Fruit fly (Drosophila melanogaster): Measurements from ENCODE around the gene CG15554.

Gene CG15554

dm6 chr3R:31134056-31134455 is 8.1 kb downstream of the CG15554 start, which contains the start of gene Gycbeta100B (continued):
- no peak for TF ChIP-seq MESR4 (GFP tag; optimal IDR thresholded peaks at IDR 0.05)
- no peak for TF ChIP-seq CG13624 (GFP tag; optimal IDR thresholded peaks at IDR 0.05)
- no peak for TF ChIP-seq CG2202 (tag; optimal IDR thresholded peaks at IDR 0.05)
- TF ChIP-seq MTF-1 (GFP tag; optimal IDR thresholded peaks at IDR 0.05; ENCODE audit: borderline replicate concordance): peak; percentile 73
- no peak for TF ChIP-seq ranshi (GFP tag; IDR thresholded peaks at IDR 0.05)
- TF ChIP-seq twi (tag; optimal IDR thresholded peaks at IDR 0.05): no peak
- TF ChIP-seq CG32767 (GFP tag; IDR thresholded peaks at IDR 0.05): no peak
- TF ChIP-seq CG4424 (GFP tag; optimal IDR thresholded peaks at IDR 0.05): peak; percentile 56
- TF ChIP-seq CG5180 (GFP tag; optimal IDR thresholded peaks at IDR 0.05): peak; percentile 3
- TF ChIP-seq Ravus (GFP tag; IDR thresholded peaks at IDR 0.05): no peak
- TF ChIP-seq tgo (GFP tag; IDR thresholded peaks at IDR 0.05): no peak
- peak; percentile 33 for TF ChIP-seq ems (GFP tag; optimal IDR thresholded peaks at IDR 0.05)
- no peak for TF ChIP-seq Eip74EF (GFP tag; optimal IDR thresholded peaks at IDR 0.05)
- no peak for TF ChIP-seq ERR (GFP tag; optimal IDR thresholded peaks at IDR 0.05)
- TF ChIP-seq Sox100B (GFP tag; optimal IDR thresholded peaks at IDR 0.05): peak; percentile 45
- TF ChIP-seq CG15269 (tag; optimal IDR thresholded peaks at IDR 0.05): peak; percentile 49
- no peak for TF ChIP-seq Ada2b (GFP tag; IDR thresholded peaks at IDR 0.05)
- TF ChIP-seq CG13296 (GFP tag; optimal IDR thresholded peaks at IDR 0.05): peak; percentile 59
- TF ChIP-seq bab2 (GFP tag; optimal IDR thresholded peaks at IDR 0.05): no peak
- TF ChIP-seq Adf1 (GFP tag; IDR thresholded peaks at IDR 0.05): 0 out of 2 replicates have a peak, but pooled peaks have one; percentile 32
- no peak for TF ChIP-seq CG9876 (GFP tag; optimal IDR thresholded peaks at IDR 0.05)
- TF ChIP-seq Kr (GFP tag; optimal IDR thresholded peaks at IDR 0.05): no peak
- no peak for TF ChIP-seq CG9215 (GFP tag; IDR thresholded peaks at IDR 0.05)
- no peak for TF ChIP-seq luna (GFP tag; optimal IDR thresholded peaks at IDR 0.05)
- TF ChIP-seq CG10543 (GFP tag; optimal IDR thresholded peaks at IDR 0.05): peak; percentile 2
- no peak for TF ChIP-seq CG10462 (GFP tag; optimal IDR thresholded peaks at IDR 0.05)
- TF ChIP-seq abd-A (tag; optimal IDR thresholded peaks at IDR 0.05): no peak
- no peak for TF ChIP-seq aop (GFP tag; IDR thresholded peaks at IDR 0.05)
- TF ChIP-seq hkb (optimal IDR thresholded peaks at IDR 0.05): no peak
- TF ChIP-seq hkb (GFP tag; IDR thresholded peaks at IDR 0.05): peak; percentile 46; the same call in 1 of the 2 replicates
- peak; percentile 69; the same call in 2 of the 3 replicates for TF ChIP-seq gce (GFP tag; IDR thresholded peaks at IDR 0.05)
- no peak for TF ChIP-seq Stat92E (GFP tag; optimal IDR thresholded peaks at IDR 0.05)
- TF ChIP-seq CG31365 (tag; optimal IDR thresholded peaks at IDR 0.05): no peak
- TF ChIP-seq cg (GFP tag; optimal IDR thresholded peaks at IDR 0.05): no peak
- TF ChIP-seq CG6175 (GFP tag; IDR thresholded peaks at IDR 0.05): no peak
- TF ChIP-seq CG14860 (GFP tag; IDR thresholded peaks at IDR 0.05; ENCODE audit: partially characterized antibody): no peak
- TF ChIP-seq Doc3 (GFP tag; IDR thresholded peaks at IDR 0.05; ENCODE audit: partially characterized antibody): no peak
- no peak for TF ChIP-seq exex (tag; optimal IDR thresholded peaks at IDR 0.05)
- no peak for TF ChIP-seq sisA (GFP tag; IDR thresholded peaks at IDR 0.05)
- TF ChIP-seq CG18011 (GFP tag; optimal IDR thresholded peaks at IDR 0.05): no peak
- no peak for TF ChIP-seq CG8765 (GFP tag; IDR thresholded peaks at IDR 0.05)
- TF ChIP-seq CG10267 (tag; optimal IDR thresholded peaks at IDR 0.05): no peak
- TF ChIP-seq CG42726 (GFP tag; IDR thresholded peaks at IDR 0.05; ENCODE audit: partially characterized antibody): no peak
- TF ChIP-seq CG3995 (GFP tag; optimal IDR thresholded peaks at IDR 0.05): no peak
- TF ChIP-seq ro (GFP tag; IDR thresholded peaks at IDR 0.05): 0 out of 2 replicates have a peak, but pooled peaks have one; percentile 24
- no peak for TF ChIP-seq psq (GFP tag; optimal IDR thresholded peaks at IDR 0.05)
- no peak for TF ChIP-seq ac (GFP tag; optimal IDR thresholded peaks at IDR 0.05)
- TF ChIP-seq hbn (GFP tag; IDR thresholded peaks at IDR 0.05; ENCODE audit: partially characterized antibody): no peak
- peak; percentile 19 for TF ChIP-seq Nf-YC (tag; optimal IDR thresholded peaks at IDR 0.05)
- TF ChIP-seq CG2875 (GFP tag; optimal IDR thresholded peaks at IDR 0.05): peak; percentile 38
- TF ChIP-seq ap (GFP tag; IDR thresholded peaks at IDR 0.05): 0 out of 2 replicates have a peak, but pooled peaks have one; percentile 16
